Worm (Caenorhabditis elegans): ENCODE data around the gene srw-1.

DNA sequence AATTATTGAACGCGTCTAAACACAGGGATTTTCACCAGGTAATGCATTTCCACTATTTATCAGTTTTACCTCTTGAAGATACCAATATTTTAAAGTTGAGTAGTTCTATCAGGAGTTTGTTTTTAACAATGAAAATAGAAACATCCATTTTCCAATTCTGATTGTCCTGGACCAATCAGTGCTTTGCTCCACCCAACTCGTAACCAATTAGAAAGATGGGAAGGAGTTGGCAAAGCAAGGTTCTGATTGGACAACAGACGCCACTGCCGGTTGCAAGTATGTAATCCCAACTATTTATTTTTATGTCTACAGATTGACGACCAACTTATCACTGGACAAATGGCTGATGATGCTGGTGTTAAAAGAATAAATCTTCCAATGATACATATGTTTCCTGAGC lies 47.9 kb upstream of the srw-1 start:
- TF ChIP-seq ama-1 (optimal IDR thresholded peaks at IDR 0.05) (no peak), aly-1 (tag; optimal IDR thresholded peaks at IDR 0.05) (no peak), B0310.2 (tag; optimal IDR thresholded peaks at IDR 0.05) (no peak), ceh-36 (tag; optimal IDR thresholded peaks at IDR 0.05) (no peak)

Data from whole organism, early embryonic.